Fruit fly (Drosophila melanogaster) whole organism, adult: ENCODE results near the gene eloF.

ENCODE experiments used
- CG12768 ChIP-seq: fragments of 200-800 bp; sonication (Bioruptor generic); optimal IDR thresholded peaks from 2 replicates; lab custom pipeline; 2017; ENCODE audit warnings: missing biosample characterization, missing genetic modification characterization, mild to moderate bottlenecking, moderate library complexity, missing genetic modification reagents
- CG14711 ChIP-seq: fragments of 200-800 bp; sonication (Bioruptor generic); optimal IDR thresholded peaks from 2 replicates; lab custom pipeline; 2018; ENCODE audit warnings: missing biosample characterization, mild to moderate bottlenecking, missing genetic modification characterization, moderate library complexity
- CG7045 ChIP-seq: fragments of 200-800 bp; sonication (Bioruptor generic); optimal IDR thresholded peaks from 2 replicates; lab custom pipeline; 2017; ENCODE audit warnings: missing biosample characterization, mild to moderate bottlenecking, missing genetic modification characterization
- Clk ChIP-seq: fragments of 200-800 bp; sonication (Bioruptor generic); optimal IDR thresholded peaks from 2 replicates; lab custom pipeline; 2017; ENCODE audit warnings: missing biosample characterization, missing genetic modification characterization
- Crg-1 ChIP-seq: fragments of 200-800 bp; sonication (Bioruptor generic); optimal IDR thresholded peaks from 2 replicates; lab custom pipeline; 2016; ENCODE audit warnings: missing biosample characterization, missing genetic modification characterization
- bab1 ChIP-seq: fragments of 200-800 bp; sonication (Bioruptor generic); optimal IDR thresholded peaks from 3 replicates; lab custom pipeline; 2019; ENCODE audit warnings: missing biosample characterization, mild to moderate bottlenecking, missing genetic modification characterization, moderate library complexity
- cic ChIP-seq: fragments of 200-800 bp; sonication (Bioruptor generic); optimal IDR thresholded peaks from 2 replicates; lab custom pipeline; 2017; ENCODE audit warnings: missing biosample characterization, mild to moderate bottlenecking, missing genetic modification characterization, moderate library complexity
- cnc ChIP-seq, 2 experiments: fragments of >200 bp; optimal IDR thresholded peaks; 2 replicates each; lab custom pipeline; 2017
- kay ChIP-seq: fragments of 200-800 bp; sonication (Bioruptor generic); peaks from one replicate; lab custom pipeline; 2016; ENCODE audit warnings: missing biosample characterization, missing genetic modification characterization, borderline replicate concordance
- toe ChIP-seq: fragments of 200-800 bp; sonication (Bioruptor generic); optimal IDR thresholded peaks from 2 replicates; lab custom pipeline; 2016; ENCODE audit warnings: missing biosample characterization, missing genetic modification characterization

- TF ChIP-seq CG12768 (no peak), CG14711 (tag; lab: Kevin White, UChicago) (no peak), cnc (optimal IDR thresholded peaks at IDR 0.05; lab: Kevin White, UChicago) (no peak), CG7045 (GFP tag; lab: Kevin White, UChicago) (no peak), kay (GFP tag; lab: Kevin White, UChicago) (no peak), toe (GFP tag; lab: Kevin White, UChicago) (no peak), cic (GFP tag; lab: Kevin White, UChicago) (no peak), Clk (no peak), Crg-1 (GFP tag; lab: Kevin White, UChicago) (no peak), bab1 (GFP tag; lab: Kevin White, UChicago) (no peak)
Measured at dm6 chr3R:9768884-9769283, 45.1 kb upstream of the eloF start, which contains the start of gene MED6.
